Worm (Caenorhabditis elegans) whole organism, L2 larva: ENCODE measurements around the gene ifd-1.

Experiments
- R02D3.7 ChIP-seq: fragments of 150-350 bp; optimal IDR thresholded peaks from 2 replicates; lab custom pipeline; 2014; ENCODE audit warnings: missing biosample characterization, missing genetic modification characterization
- ceh-82 ChIP-seq: fragments of 150-350 bp; optimal IDR thresholded peaks from 2 replicates; lab custom pipeline; 2014; ENCODE audit warnings: missing biosample characterization, missing genetic modification characterization
- lin-13 ChIP-seq: fragments of 150-350 bp; optimal IDR thresholded peaks from 2 replicates; lab custom pipeline; 2014; ENCODE audit warnings: missing biosample characterization, missing genetic modification reagents, missing genetic modification characterization
- lin-39 ChIP-seq: fragments of 150-350 bp; optimal IDR thresholded peaks from 2 replicates; lab custom pipeline; 2014; ENCODE audit warnings: missing biosample characterization, missing genetic modification reagents, missing genetic modification characterization
- unc-39 ChIP-seq: fragments of 150-350 bp; optimal IDR thresholded peaks from 2 replicates; lab custom pipeline; 2014; ENCODE audit warnings: missing biosample characterization, missing genetic modification characterization
- zag-1 ChIP-seq: fragments of 150-350 bp; optimal IDR thresholded peaks from 2 replicates; lab custom pipeline; 2014; ENCODE audit warnings: missing biosample characterization, missing genetic modification characterization
- ztf-11 ChIP-seq: sonication (generic microtip); optimal IDR thresholded peaks from 2 replicates; lab custom pipeline; 2017; ENCODE audit warnings: missing biosample characterization, missing genetic modification characterization

ce11 chrX:8787689-8788222, 36.5 kb downstream of the ifd-1 start:
- TF ChIP-seq lin-39 (tag; lab: Kevin White, UChicago) (no peak), lin-13 (GFP tag; lab: Kevin White, UChicago) (no peak), zag-1 (tag; lab: Kevin White, UChicago) (no peak), ceh-82 (tag; lab: Kevin White, UChicago) (no peak), R02D3.7 (tag; lab: Kevin White, UChicago) (no peak), unc-39 (tag; lab: Kevin White, UChicago) (no peak), ztf-11 (tag; lab: Kevin White, UChicago) (no peak)
